Fruit fly (Drosophila melanogaster) whole organism: Measurements from ENCODE around the gene nmo.

Source experiments
- CG8478 ChIP-seq: fragments of >200 bp; optimal IDR thresholded peaks from 2 replicates; lab custom pipeline; 2018; ENCODE audit warnings: inconsistent platforms
- Dll ChIP-seq: fragments of >200 bp; optimal IDR thresholded peaks from 2 replicates; lab custom pipeline; 2017
- EcR ChIP-seq, 2 experiments: fragments of >200 bp; optimal IDR thresholded peaks; 2 replicates each; lab custom pipeline; 2017; ENCODE audit warnings: missing biosample characterization in 2 of 2, missing genetic modification characterization in 2 of 2, missing genetic modification reagents in 2 of 2
- pan ChIP-seq: fragments of >200 bp; optimal IDR thresholded peaks from 2 replicates; lab custom pipeline; 2017
- psq ChIP-seq: fragments of >200 bp; optimal IDR thresholded peaks from 2 replicates; lab custom pipeline; 2017
- usp ChIP-seq: fragments of >200 bp; optimal IDR thresholded peaks from 2 replicates; lab custom pipeline; 2017; ENCODE audit warnings: missing biosample characterization, missing genetic modification characterization, mixed read lengths

The nmo gene

dm6 chr3L:8097101-8097500, 118.3 kb downstream of the nmo start:
- TF ChIP-seq psq (lab: Kevin White, UChicago) (no peak), CG8478 (lab: Kevin White, UChicago) (no peak), usp (GFP tag; lab: Kevin White, UChicago) (no peak), Dll (no peak), pan (lab: Kevin White, UChicago) (no peak), EcR (GFP tag; optimal IDR thresholded peaks at IDR 0.05; lab: Kevin White, UChicago) (no peak)
